Worm (Caenorhabditis elegans) whole organism, young adult: Measurements from ENCODE around the gene clec-176.

Experiments used
- C06A6.2 ChIP-seq: fragments of 200-800 bp; sonication (Bioruptor generic); conservative IDR thresholded peaks from 2 replicates; pipeline ENCODE4 v1.3.6; 2022; ENCODE audit warnings: missing genetic modification characterization, missing compliant biosample characterization
- F33H1.4 ChIP-seq: fragments of 200-800 bp; sonication (Bioruptor generic); IDR thresholded peaks from 2 replicates; pipeline ENCODE4 v1.3.6; 2022; ENCODE audit warnings: missing genetic modification reagents, missing genetic modification characterization, missing compliant biosample characterization
- F57A8.1 ChIP-seq: fragments of 200-800 bp; sonication (Bioruptor generic); optimal IDR thresholded peaks from 2 replicates; lab custom pipeline; 2018; ENCODE audit warnings: mild to moderate bottlenecking, missing genetic modification characterization, moderate library complexity, missing compliant biosample characterization
- K11D2.4 ChIP-seq: fragments of 200-800 bp; sonication (Bioruptor generic); IDR thresholded peaks from 2 replicates; pipeline ENCODE4 v1.3.6; 2022; ENCODE audit warnings: missing genetic modification reagents, missing genetic modification characterization, missing compliant biosample characterization
- Y53G8AR.9 ChIP-seq: fragments of 200-800 bp; sonication (Bioruptor generic); conservative IDR thresholded peaks from 2 replicates; pipeline ENCODE4 v1.3.6; 2022; ENCODE audit warnings: missing genetic modification reagents, missing genetic modification characterization, missing compliant biosample characterization
- Y56A3A.18 ChIP-seq: fragments of 200-800 bp; sonication (Bioruptor generic); IDR thresholded peaks from 2 replicates; pipeline ENCODE4 v1.3.6; 2022; ENCODE audit warnings: missing genetic modification reagents, missing genetic modification characterization, missing compliant biosample characterization
- athp-1 ChIP-seq: sonication (generic microtip); optimal IDR thresholded peaks from 2 replicates; lab custom pipeline; 2017; ENCODE audit warnings: mild to moderate bottlenecking, missing genetic modification characterization, missing compliant biosample characterization
- attf-5 ChIP-seq: fragments of 200-800 bp; sonication (Bioruptor generic); optimal IDR thresholded peaks from 2 replicates; lab custom pipeline; 2018; ENCODE audit warnings: mild to moderate bottlenecking, missing genetic modification characterization, missing compliant biosample characterization
- ceh-100 ChIP-seq: fragments of 200-800 bp; sonication (Bioruptor generic); IDR thresholded peaks from 2 replicates; pipeline ENCODE4 v1.3.6; 2022; ENCODE audit warnings: missing genetic modification reagents, missing genetic modification characterization, missing compliant biosample characterization
- chd-7 ChIP-seq: sonication (generic microtip); optimal IDR thresholded peaks from 2 replicates; lab custom pipeline; 2016; ENCODE audit warnings: mild to moderate bottlenecking, missing genetic modification characterization, moderate library complexity, missing compliant biosample characterization
- egl-44 ChIP-seq: fragments of 200-800 bp; sonication (Bioruptor generic); IDR thresholded peaks from 2 replicates; pipeline ENCODE4 v1.3.6; 2022; ENCODE audit warnings: missing genetic modification reagents, missing genetic modification characterization, missing compliant biosample characterization
- egrh-3 ChIP-seq: fragments of 200-800 bp; sonication (Bioruptor generic); IDR thresholded peaks from 2 replicates; pipeline ENCODE4 v1.3.6; 2022; ENCODE audit warnings: missing genetic modification reagents, missing genetic modification characterization, missing compliant biosample characterization
- gei-17 ChIP-seq: fragments of 200-800 bp; sonication (Bioruptor generic); optimal IDR thresholded peaks from 2 replicates; lab custom pipeline; 2018; ENCODE audit warnings: mild to moderate bottlenecking, missing genetic modification characterization, missing compliant biosample characterization
- hlh-12 ChIP-seq: sonication (generic microtip); optimal IDR thresholded peaks from 2 replicates; lab custom pipeline; 2016; ENCODE audit warnings: missing genetic modification characterization, missing compliant biosample characterization
- hmg-20 ChIP-seq: fragments of 200-800 bp; sonication (Bioruptor generic); IDR thresholded peaks from 2 replicates; pipeline ENCODE4 v1.3.6; 2022; ENCODE audit warnings: missing genetic modification reagents, missing genetic modification characterization, missing compliant biosample characterization
- hsf-1 ChIP-seq: fragments of 200-800 bp; sonication (Bioruptor generic); IDR thresholded peaks from 2 replicates; pipeline ENCODE4 v1.3.6; 2022; ENCODE audit warnings: missing genetic modification reagents, missing genetic modification characterization, missing compliant biosample characterization
- lin-26 ChIP-seq: fragments of 200-800 bp; sonication (Bioruptor generic); IDR thresholded peaks from 2 replicates; pipeline ENCODE4 v1.3.6; 2022; ENCODE audit warnings: missing genetic modification reagents, missing genetic modification characterization, missing compliant biosample characterization
- madf-6 ChIP-seq: fragments of 200-800 bp; sonication (Bioruptor generic); IDR thresholded peaks from 2 replicates; pipeline ENCODE4 v1.3.6; 2022; ENCODE audit warnings: missing genetic modification reagents, missing genetic modification characterization, missing compliant biosample characterization
- mes-4 ChIP-seq: sonication (generic microtip); optimal IDR thresholded peaks from 2 replicates; lab custom pipeline; 2016; ENCODE audit warnings: missing genotype, missing genetic modification characterization, missing compliant biosample characterization
- nhr-120 ChIP-seq: fragments of 200-800 bp; sonication (Bioruptor generic); IDR thresholded peaks from 2 replicates; pipeline ENCODE4 v1.3.6; 2022; ENCODE audit warnings: missing genetic modification characterization, missing compliant biosample characterization
- pbrm-1 ChIP-seq: fragments of 200-800 bp; sonication (Bioruptor generic); IDR thresholded peaks from 2 replicates; pipeline ENCODE4 v1.3.6; 2022; ENCODE audit warnings: missing genetic modification reagents, missing genetic modification characterization, missing compliant biosample characterization
- rcor-1 ChIP-seq: fragments of 200-800 bp; sonication (Bioruptor generic); IDR thresholded peaks from 2 replicates; pipeline ENCODE4 v1.3.6; 2022; ENCODE audit warnings: missing genetic modification reagents, missing genetic modification characterization, missing compliant biosample characterization
- rpc-1 ChIP-seq, 2 experiments: fragments of 150-350 bp in 1 of 2; sonication (generic microtip) in 1 of 2; optimal IDR thresholded peaks; 2 replicates each; lab custom pipeline; 2014 to 2018; ENCODE audit warnings: missing biosample characterization in 1 of 2, missing genetic modification characterization in 1 of 2, missing genetic modification reagents in 1 of 2, missing genotype in 1 of 2
- snpc-1.1 ChIP-seq: sonication (generic microtip); optimal IDR thresholded peaks from 2 replicates; lab custom pipeline; 2017; ENCODE audit warnings: missing genetic modification characterization, mild to moderate bottlenecking, missing compliant biosample characterization, antibody characterized with exemption, moderate library complexity, missing genotype, missing genetic modification reagents; ENCODE audit not compliant: insufficient read depth
- snpc-4 ChIP-seq, 5 experiments: fragments of 150-350 bp in 1 of 5; sonication (generic microtip) in 4 of 5; optimal IDR thresholded peaks; 2 replicates each; lab custom pipeline; 2014 to 2018; ENCODE audit warnings: missing genetic modification characterization in 5 of 5, missing biosample characterization in 3 of 5, antibody characterized with exemption in 2 of 5, mild to moderate bottlenecking in 2 of 5, missing compliant biosample characterization in 2 of 5, missing genotype in 2 of 5, moderate library complexity in 2 of 5, missing genetic modification reagents in 1 of 5
- somi-1 ChIP-seq: fragments of 200-800 bp; sonication (Bioruptor generic); optimal IDR thresholded peaks from 2 replicates; lab custom pipeline; 2018; ENCODE audit warnings: mild to moderate bottlenecking, missing genetic modification characterization, missing compliant biosample characterization
- ztf-6 ChIP-seq: fragments of 200-800 bp; sonication (Bioruptor generic); IDR thresholded peaks from 2 replicates; pipeline ENCODE4 v1.3.6; 2022; ENCODE audit warnings: missing genetic modification reagents, missing genetic modification characterization, missing compliant biosample characterization

The clec-176 gene

ce11 chrIV:5008378-5008777, 24.5 kb downstream of the clec-176 start, which contains the start of gene srm-2:
srm-2 (plus strand) TSS chrIV:5008678.
- TF ChIP-seq F57A8.1, result no peak
- no peak for TF ChIP-seq gei-17 (GFP tag; lab: Kevin White, UChicago)
- TF ChIP-seq somi-1 (GFP tag; lab: Kevin White, UChicago), result no peak
- TF ChIP-seq attf-5 (GFP tag; lab: Kevin White, UChicago), result no peak
- no peak for TF ChIP-seq hmg-20 (GFP tag; lab: Robert Waterston, UW)
- TF ChIP-seq hsf-1 (GFP tag; lab: Robert Waterston, UW), result no peak

- TF ChIP-seq snpc-1.1 (peak; percentile 83), snpc-4 (GFP tag; optimal IDR thresholded peaks at IDR 0.05; lab: Kevin White, UChicago) (peak; percentile 62), snpc-4 (tag; optimal IDR thresholded peaks at IDR 0.05; lab: Kevin White, UChicago) (peak in 3 of 4 experiments; percentile 84 to 97 (median 92))
Measured at ce11 chrIV:5011025-5011424, 27.2 kb downstream of the clec-176 start.

ce11 chrIV:5012241-5012640, 28.4 kb downstream of the clec-176 start, which contains the start of gene srm-1:
srm-1 (plus strand) TSS chrIV:5012541.
- TF ChIP-seq chd-7 (tag; lab: Kevin White, UChicago) (no peak), madf-6 (GFP tag; lab: Robert Waterston, UW) (no peak), athp-1 (no peak), ceh-100 (GFP tag; lab: Robert Waterston, UW) (no peak), rpc-1 (optimal IDR thresholded peaks at IDR 0.05; lab: Kevin White, UChicago) (no peak), rpc-1 (tag; optimal IDR thresholded peaks at IDR 0.05; lab: Kevin White, UChicago) (no peak), pbrm-1 (GFP tag; lab: Robert Waterston, UW) (no peak)

ce11 chrIV:5016461-5016860, 32.6 kb downstream of the clec-176 start, which contains the start of gene ssq-4:
ssq-4 (plus strand) TSS chrIV:5016479.
- peak; percentile 75 for TF ChIP-seq egrh-3 (GFP tag; lab: Robert Waterston, UW)

ce11 chrIV:5017075-5017474, 33.2 kb downstream of the clec-176 start, which contains the start of gene T28H11.7:
T28H11.7 (minus strand) TSS chrIV:5017175.
- TF ChIP-seq egrh-3 (GFP tag; lab: Robert Waterston, UW), result peak; percentile 49; the same call in 1 of the 2 replicates

ce11 chrIV:5020533-5020932, 36.7 kb downstream of the clec-176 start, which contains the start of gene T28H11.8:
T28H11.8 (minus strand) TSS chrIV:5020633.
- TF ChIP-seq C06A6.2 (GFP tag; lab: Robert Waterston, UW) (no peak), K11D2.4 (GFP tag; lab: Robert Waterston, UW) (no peak), egrh-3 (GFP tag; lab: Robert Waterston, UW) (no peak), Y56A3A.18 (GFP tag; lab: Robert Waterston, UW) (no peak), Y53G8AR.9 (GFP tag; lab: Robert Waterston, UW) (no peak), rcor-1 (GFP tag; lab: Robert Waterston, UW) (no peak), F33H1.4 (GFP tag; lab: Robert Waterston, UW) (no peak), egl-44 (GFP tag; lab: Robert Waterston, UW) (no peak), nhr-120 (GFP tag; lab: Robert Waterston, UW) (no peak), mes-4 (tag; lab: Kevin White, UChicago) (no peak), lin-26 (GFP tag; lab: Robert Waterston, UW) (no peak), hlh-12 (no peak), ztf-6 (no peak)
- TF ChIP-seq, all 124 proteins: peak for 0
